Worm (Caenorhabditis elegans) whole organism, late embryonic: Measurements from ENCODE around the gene F44E2.4.

Experiments used
- C38D4.7 ChIP-seq: fragments of 200-800 bp; sonication (Bioruptor generic); optimal IDR thresholded peaks from 2 replicates; lab custom pipeline; 2018; ENCODE audit warnings: mild to moderate bottlenecking, missing genetic modification characterization, moderate library complexity, missing compliant biosample characterization
- F13H6.1 ChIP-seq: sonication (generic microtip); optimal IDR thresholded peaks from 2 replicates; lab custom pipeline; 2016; ENCODE audit warnings: missing genetic modification characterization, missing compliant biosample characterization
- T23F11.4 ChIP-seq: fragments of 200-800 bp; sonication (Bioruptor generic); optimal IDR thresholded peaks from 2 replicates; lab custom pipeline; 2018; ENCODE audit warnings: mild to moderate bottlenecking, missing genetic modification characterization, missing compliant biosample characterization
- ceh-14 ChIP-seq: sonication (generic microtip); optimal IDR thresholded peaks from 2 replicates; lab custom pipeline; 2016; ENCODE audit warnings: missing genotype, missing genetic modification characterization, missing compliant biosample characterization
- ceh-18 ChIP-seq: sonication (generic microtip); optimal IDR thresholded peaks from 2 replicates; lab custom pipeline; 2016; ENCODE audit warnings: missing genetic modification characterization, missing compliant biosample characterization
- ceh-19 ChIP-seq: fragments of 200-800 bp; sonication (Bioruptor generic); optimal IDR thresholded peaks from 2 replicates; lab custom pipeline; 2018; ENCODE audit warnings: mild to moderate bottlenecking, missing genetic modification characterization, missing compliant biosample characterization
- ceh-2 ChIP-seq: sonication (generic microtip); optimal IDR thresholded peaks from 2 replicates; lab custom pipeline; 2016; ENCODE audit warnings: missing genotype, missing genetic modification characterization, missing compliant biosample characterization
- ceh-24 ChIP-seq: sonication (generic microtip); optimal IDR thresholded peaks from 2 replicates; lab custom pipeline; 2016; ENCODE audit warnings: mild to moderate bottlenecking, missing genetic modification characterization, missing compliant biosample characterization
- ceh-30 ChIP-seq: fragments of 150-350 bp; optimal IDR thresholded peaks from 2 replicates; lab custom pipeline; 2014; ENCODE audit warnings: missing biosample characterization, missing genetic modification characterization
- ceh-31 ChIP-seq: sonication (generic microtip); optimal IDR thresholded peaks from 2 replicates; lab custom pipeline; 2016; ENCODE audit warnings: missing genetic modification characterization, missing compliant biosample characterization
- ceh-45 ChIP-seq: fragments of 200-800 bp; sonication (Bioruptor generic); IDR thresholded peaks from 2 replicates; pipeline ENCODE4 v1.3.6; 2022; ENCODE audit warnings: missing genetic modification reagents, missing genetic modification characterization, missing compliant biosample characterization
- ceh-48 ChIP-seq: sonication (generic microtip); optimal IDR thresholded peaks from 2 replicates; lab custom pipeline; 2016; ENCODE audit warnings: missing genetic modification characterization, inconsistent platforms, missing compliant biosample characterization
- elt-4 ChIP-seq: sonication (generic microtip); optimal IDR thresholded peaks from 2 replicates; lab custom pipeline; 2016; ENCODE audit warnings: missing genetic modification characterization, missing compliant biosample characterization
- fax-1 ChIP-seq: sonication (generic microtip); optimal IDR thresholded peaks from 2 replicates; lab custom pipeline; 2016; ENCODE audit warnings: missing genotype, missing genetic modification characterization, missing compliant biosample characterization
- fkh-10 ChIP-seq: fragments of 150-350 bp; optimal IDR thresholded peaks from 2 replicates; lab custom pipeline; 2014; ENCODE audit warnings: missing biosample characterization, missing genetic modification reagents, missing genetic modification characterization
- fkh-6 ChIP-seq: sonication (generic microtip); optimal IDR thresholded peaks from 2 replicates; lab custom pipeline; 2016; ENCODE audit warnings: missing genetic modification characterization, missing compliant biosample characterization
- hlh-15 ChIP-seq: sonication (generic microtip); optimal IDR thresholded peaks from 2 replicates; lab custom pipeline; 2016; ENCODE audit warnings: missing genetic modification characterization, missing compliant biosample characterization
- hlh-30 ChIP-seq: sonication (generic microtip); optimal IDR thresholded peaks from 2 replicates; lab custom pipeline; 2017; ENCODE audit warnings: antibody characterized with exemption, missing genetic modification characterization, missing compliant biosample characterization; ENCODE audit not compliant: insufficient read depth
- hlh-8 ChIP-seq: sonication (generic microtip); optimal IDR thresholded peaks from 2 replicates; lab custom pipeline; 2016; ENCODE audit warnings: missing genotype, missing genetic modification characterization, missing compliant biosample characterization
- lim-6 ChIP-seq: sonication (generic microtip); optimal IDR thresholded peaks from 2 replicates; lab custom pipeline; 2016; ENCODE audit warnings: missing genetic modification characterization, missing compliant biosample characterization
- lin-11 ChIP-seq: fragments of 200-800 bp; sonication (Bioruptor generic); optimal IDR thresholded peaks from 2 replicates; lab custom pipeline; 2018; ENCODE audit warnings: mild to moderate bottlenecking, missing genetic modification characterization, missing compliant biosample characterization
- nhr-232 ChIP-seq: sonication (generic microtip); optimal IDR thresholded peaks from 2 replicates; lab custom pipeline; 2016; ENCODE audit warnings: missing genetic modification characterization, missing compliant biosample characterization
- npax-4 ChIP-seq: sonication (generic microtip); optimal IDR thresholded peaks from 2 replicates; lab custom pipeline; 2016; ENCODE audit warnings: missing genetic modification characterization, missing compliant biosample characterization
- pha-2 ChIP-seq: sonication (generic microtip); optimal IDR thresholded peaks from 2 replicates; lab custom pipeline; 2017; ENCODE audit warnings: mild to moderate bottlenecking, missing genetic modification characterization, missing compliant biosample characterization
- pha-4 ChIP-seq: fragments of 150-350 bp; optimal IDR thresholded peaks from 2 replicates; lab custom pipeline; 2018; ENCODE audit warnings: missing biosample characterization, missing genetic modification reagents, missing genetic modification characterization
- pqm-1 ChIP-seq: sonication (generic microtip); optimal IDR thresholded peaks from 2 replicates; lab custom pipeline; 2016; ENCODE audit warnings: missing genetic modification characterization, missing compliant biosample characterization
- ref-2 ChIP-seq: sonication (generic microtip); optimal IDR thresholded peaks from 2 replicates; lab custom pipeline; 2016; ENCODE audit warnings: missing genetic modification characterization, missing compliant biosample characterization
- sdc-2 ChIP-seq: sonication (generic microtip); optimal IDR thresholded peaks from 2 replicates; lab custom pipeline; 2016; ENCODE audit warnings: missing genotype, missing genetic modification characterization, missing compliant biosample characterization
- sox-4 ChIP-seq: sonication (generic microtip); optimal IDR thresholded peaks from 2 replicates; lab custom pipeline; 2017; ENCODE audit warnings: mild to moderate bottlenecking, missing genetic modification characterization, inconsistent platforms, missing compliant biosample characterization
- tbx-2 ChIP-seq: sonication (generic microtip); optimal IDR thresholded peaks from 2 replicates; lab custom pipeline; 2016; ENCODE audit warnings: missing genetic modification characterization, missing compliant biosample characterization
- tbx-7 ChIP-seq: sonication (generic microtip); optimal IDR thresholded peaks from 2 replicates; lab custom pipeline; 2016; ENCODE audit warnings: missing genotype, missing genetic modification characterization, missing compliant biosample characterization
- ttx-3 ChIP-seq: sonication (generic microtip); optimal IDR thresholded peaks from 2 replicates; lab custom pipeline; 2016; ENCODE audit warnings: missing genetic modification reagents, missing genetic modification characterization, missing compliant biosample characterization
- unc-3 ChIP-seq, 2 experiments: fragments of 200-800 bp in 1 of 2; sonication (Bioruptor generic) in 1 of 2; sonication (generic microtip) in 1 of 2; conservative IDR thresholded peaks in 1 of 2; optimal IDR thresholded peaks in 1 of 2; 2 replicates each; pipeline versions ENCODE4 v1.3.6 to Lab custom; 2016 to 2022; ENCODE audit warnings: missing compliant biosample characterization in 2 of 2, missing genetic modification characterization in 2 of 2, missing genetic modification reagents in 1 of 2
- unc-42 ChIP-seq: sonication (generic microtip); optimal IDR thresholded peaks from 2 replicates; lab custom pipeline; 2016; ENCODE audit warnings: missing genotype, missing genetic modification characterization, missing compliant biosample characterization
- unc-55 ChIP-seq: sonication (generic microtip); optimal IDR thresholded peaks from 2 replicates; lab custom pipeline; 2017; ENCODE audit warnings: missing biosample characterization, missing genetic modification reagents, missing genetic modification characterization
- zip-5 ChIP-seq: sonication (generic microtip); optimal IDR thresholded peaks from 2 replicates; lab custom pipeline; 2016; ENCODE audit warnings: missing genetic modification characterization, missing compliant biosample characterization

Gene F44E2.4

ce11 chrIII:8791235-8791634 is 47.0 kb downstream of the F44E2.4 start, which contains the start of the genes zfp-1 and F54F2.14:
zfp-1 (plus strand) TSS chrIII:8791535.
F54F2.14 (plus strand) TSS chrIII:8791546.
- TF ChIP-seq sdc-2 (tag; lab: Kevin White, UChicago) (no peak), fax-1 (tag; lab: Kevin White, UChicago) (no peak), pqm-1 (tag; lab: Kevin White, UChicago) (no peak), ceh-48 (tag; lab: Kevin White, UChicago) (no peak), F13H6.1 (tag; lab: Kevin White, UChicago) (no peak), ceh-30 (tag; lab: Kevin White, UChicago) (no peak), zip-5 (tag; lab: Kevin White, UChicago) (no peak)
- TF ChIP-seq, all 69 proteins: peak for 0

ce11 chrIII:8788690-8789089 is 49.5 kb downstream of the F44E2.4 start:
- TF ChIP-seq ceh-24 (tag; lab: Kevin White, UChicago): no peak
- no peak for TF ChIP-seq ttx-3 (tag; lab: Kevin White, UChicago)
- TF ChIP-seq sox-4 (tag; lab: Kevin White, UChicago): no peak
- no peak for TF ChIP-seq ceh-2 (tag; lab: Kevin White, UChicago)
- no peak for TF ChIP-seq pha-2 (tag; lab: Kevin White, UChicago)
- TF ChIP-seq unc-55: no peak
- peak; percentile 17 for TF ChIP-seq ceh-14 (tag; lab: Kevin White, UChicago)
- TF ChIP-seq fkh-10 (GFP tag; lab: Kevin White, UChicago): no peak
- peak; percentile 29 for TF ChIP-seq ceh-31 (tag; lab: Kevin White, UChicago)
- TF ChIP-seq ceh-45 (GFP tag; lab: Robert Waterston, UW): no peak
- TF ChIP-seq T23F11.4 (GFP tag; lab: Kevin White, UChicago): no peak
- peak; percentile 32 for TF ChIP-seq tbx-2
- no peak for TF ChIP-seq tbx-7 (tag; lab: Kevin White, UChicago)
- no peak for TF ChIP-seq hlh-30 (tag; lab: Kevin White, UChicago)
- TF ChIP-seq ceh-19: no peak
- peak; percentile 14 for TF ChIP-seq unc-42 (tag; lab: Kevin White, UChicago)

ce11 chrIII:8786077-8786476 is 52.1 kb downstream of the F44E2.4 start, which contains the start of gene K02D10.8:
K02D10.8 (plus strand) TSS chrIII:8786377.
- TF ChIP-seq hlh-8 (tag; lab: Kevin White, UChicago) (no peak), F13H6.1 (tag; lab: Kevin White, UChicago) (no peak), pha-4 (tag; lab: Kevin White, UChicago) (no peak), ref-2 (tag; lab: Kevin White, UChicago) (no peak), sdc-2 (tag; lab: Kevin White, UChicago) (no peak), nhr-232 (no peak), fkh-10 (GFP tag; lab: Kevin White, UChicago) (no peak), lim-6 (no peak), hlh-15 (tag; lab: Kevin White, UChicago) (no peak), fkh-6 (tag; lab: Kevin White, UChicago) (no peak), npax-4 (no peak), ceh-2 (tag; lab: Kevin White, UChicago) (no peak), elt-4 (tag; lab: Kevin White, UChicago) (no peak), hlh-30 (tag; lab: Kevin White, UChicago) (no peak)

- TF ChIP-seq ceh-2 (tag; lab: Kevin White, UChicago) (no peak), lin-11 (no peak), unc-3 (GFP tag; conservative IDR thresholded peaks at IDR 0.05; lab: Robert Waterston, UW) (no peak), unc-3 (tag; optimal IDR thresholded peaks at IDR 0.05; lab: Kevin White, UChicago) (no peak), C38D4.7 (GFP tag; lab: Kevin White, UChicago) (no peak), ceh-18 (tag; lab: Kevin White, UChicago) (peak; percentile 65), ceh-24 (tag; lab: Kevin White, UChicago) (no peak), hlh-30 (tag; lab: Kevin White, UChicago) (peak; percentile 58)
- TF ChIP-seq, all 69 proteins: peak for 2
Measured at ce11 chrIII:8785426-8785825, 52.8 kb downstream of the F44E2.4 start.
